Worm (Caenorhabditis elegans) whole organism, L3 larva: ENCODE measurements around the gene zhp-4.
"Not testable (repeated sequence)": the region's sequence is repeated elsewhere in the genome, so short reads cannot be mapped to it uniquely, and the experiment has no call there.

ENCODE experiments used
- ZK546.5 ChIP-seq: sonication (generic microtip); optimal IDR thresholded peaks from 2 replicates; lab custom pipeline; 2017; ENCODE audit warnings: missing biosample characterization, missing genetic modification characterization
- ceh-82 ChIP-seq: fragments of 150-350 bp; optimal IDR thresholded peaks from 2 replicates; lab custom pipeline; 2014; ENCODE audit warnings: missing biosample characterization, missing genetic modification characterization
- elt-2 ChIP-seq: sonication (generic microtip); optimal IDR thresholded peaks from 2 replicates; lab custom pipeline; 2016; ENCODE audit warnings: missing genetic modification reagents, mild to moderate bottlenecking, missing genetic modification characterization, missing compliant biosample characterization
- nfya-1 ChIP-seq: sonication (generic microtip); optimal IDR thresholded peaks from 2 replicates; lab custom pipeline; 2017; ENCODE audit warnings: missing genetic modification characterization, mild to moderate bottlenecking, missing compliant biosample characterization, antibody characterized with exemption, moderate library complexity; ENCODE audit not compliant: insufficient read depth
- nhr-11 ChIP-seq: fragments of 150-350 bp; optimal IDR thresholded peaks from 2 replicates; lab custom pipeline; 2014; ENCODE audit warnings: missing biosample characterization, missing genetic modification characterization
- nhr-28 ChIP-seq: fragments of 150-350 bp; optimal IDR thresholded peaks from 2 replicates; lab custom pipeline; 2014; ENCODE audit warnings: missing biosample characterization, missing genetic modification characterization
- pha-4 ChIP-seq: fragments of 150-350 bp; optimal IDR thresholded peaks from 2 replicates; lab custom pipeline; 2014; ENCODE audit warnings: missing biosample characterization, missing genetic modification reagents, missing genetic modification characterization
- unc-62 ChIP-seq: fragments of 150-350 bp; sonication (generic microtip); optimal IDR thresholded peaks from 4 replicates; lab custom pipeline; 2014; ENCODE audit warnings: missing biosample characterization, missing genetic modification reagents, missing genetic modification characterization
- ztf-4 ChIP-seq: fragments of 150-350 bp; optimal IDR thresholded peaks from 2 replicates; lab custom pipeline; 2014; ENCODE audit warnings: missing biosample characterization, missing genetic modification characterization

DNA sequence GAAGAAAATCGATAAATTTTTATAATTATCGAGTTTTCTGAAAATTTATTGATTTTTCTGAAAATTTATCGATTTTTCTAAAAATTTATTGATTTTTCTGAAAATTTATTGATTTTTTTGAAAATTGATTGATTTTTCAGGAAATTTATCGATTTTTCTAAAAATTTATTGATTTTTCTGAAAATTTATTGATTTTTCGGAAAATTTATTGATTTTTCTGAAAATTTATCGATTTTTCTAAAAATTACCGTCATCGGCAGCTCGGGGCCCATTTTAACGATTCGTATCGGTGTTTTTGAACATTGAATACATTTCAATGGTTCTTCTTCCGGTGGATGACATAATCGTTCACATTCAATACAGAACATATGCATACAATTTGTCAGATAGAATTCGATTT, 923 bp downstream of the zhp-4 start:
- TF ChIP-seq nhr-28; pha-4; ceh-82; unc-62 (GFP tag; lab: Kevin White, UChicago); nhr-11 (tag; lab: Kevin White, UChicago); ztf-4 (tag; lab: Kevin White, UChicago); ZK546.5 (tag; lab: Kevin White, UChicago); elt-2 (tag; lab: Kevin White, UChicago); nfya-1 (tag; lab: Kevin White, UChicago): not testable (repeated sequence)
